Worm (Caenorhabditis elegans) whole organism, late embryonic: ENCODE data around the gene srh-269.

Source experiments
- C08G9.2 ChIP-seq: sonication (generic microtip); optimal IDR thresholded peaks from 2 replicates; lab custom pipeline; 2016; ENCODE audit warnings: mild to moderate bottlenecking, missing genetic modification characterization, moderate library complexity, missing compliant biosample characterization
- F13H6.1 ChIP-seq: sonication (generic microtip); optimal IDR thresholded peaks from 2 replicates; lab custom pipeline; 2016; ENCODE audit warnings: missing genetic modification characterization, missing compliant biosample characterization
- K09A11.1 ChIP-seq: sonication (generic microtip); optimal IDR thresholded peaks from 2 replicates; lab custom pipeline; 2017; ENCODE audit warnings: antibody characterized with exemption, mild to moderate bottlenecking, missing genetic modification characterization, missing compliant biosample characterization; ENCODE audit not compliant: insufficient read depth
- Y22D7AL.16 ChIP-seq: sonication (generic microtip); optimal IDR thresholded peaks from 2 replicates; lab custom pipeline; 2016; ENCODE audit warnings: missing genetic modification characterization, missing compliant biosample characterization
- ahr-1 ChIP-seq: sonication (generic microtip); optimal IDR thresholded peaks from 2 replicates; lab custom pipeline; 2016; ENCODE audit warnings: missing genetic modification characterization, missing compliant biosample characterization
- ceh-14 ChIP-seq: sonication (generic microtip); optimal IDR thresholded peaks from 2 replicates; lab custom pipeline; 2016; ENCODE audit warnings: missing genotype, missing genetic modification characterization, missing compliant biosample characterization
- ceh-45 ChIP-seq: fragments of 200-800 bp; sonication (Bioruptor generic); IDR thresholded peaks from 2 replicates; pipeline ENCODE4 v1.3.6; 2022; ENCODE audit warnings: missing genetic modification reagents, missing genetic modification characterization, missing compliant biosample characterization
- ceh-48 ChIP-seq: sonication (generic microtip); optimal IDR thresholded peaks from 2 replicates; lab custom pipeline; 2016; ENCODE audit warnings: missing genetic modification characterization, inconsistent platforms, missing compliant biosample characterization
- ceh-6 ChIP-seq: fragments of 200-800 bp; sonication (Bioruptor generic); optimal IDR thresholded peaks from 2 replicates; lab custom pipeline; 2018; ENCODE audit warnings: mild to moderate bottlenecking, missing genetic modification characterization, missing compliant biosample characterization
- che-1 ChIP-seq: sonication (generic microtip); optimal IDR thresholded peaks from 2 replicates; lab custom pipeline; 2016; ENCODE audit warnings: mild to moderate bottlenecking, missing genetic modification characterization, missing compliant biosample characterization
- elt-2 ChIP-seq: sonication (generic microtip); optimal IDR thresholded peaks from 2 replicates; lab custom pipeline; 2016; ENCODE audit warnings: missing genetic modification reagents, missing genetic modification characterization, missing compliant biosample characterization
- fkh-10 ChIP-seq: fragments of 150-350 bp; optimal IDR thresholded peaks from 2 replicates; lab custom pipeline; 2014; ENCODE audit warnings: missing biosample characterization, missing genetic modification reagents, missing genetic modification characterization
- hlh-30 ChIP-seq: sonication (generic microtip); optimal IDR thresholded peaks from 2 replicates; lab custom pipeline; 2017; ENCODE audit warnings: antibody characterized with exemption, missing genetic modification characterization, missing compliant biosample characterization; ENCODE audit not compliant: insufficient read depth
- hlh-8 ChIP-seq: sonication (generic microtip); optimal IDR thresholded peaks from 2 replicates; lab custom pipeline; 2016; ENCODE audit warnings: missing genotype, missing genetic modification characterization, missing compliant biosample characterization
- lim-6 ChIP-seq: sonication (generic microtip); optimal IDR thresholded peaks from 2 replicates; lab custom pipeline; 2016; ENCODE audit warnings: missing genetic modification characterization, missing compliant biosample characterization
- nfya-1 ChIP-seq: sonication (generic microtip); optimal IDR thresholded peaks from 2 replicates; lab custom pipeline; 2017; ENCODE audit warnings: missing genetic modification characterization, mild to moderate bottlenecking, missing compliant biosample characterization, antibody characterized with exemption, moderate library complexity
- npax-4 ChIP-seq: sonication (generic microtip); optimal IDR thresholded peaks from 2 replicates; lab custom pipeline; 2016; ENCODE audit warnings: missing genetic modification characterization, missing compliant biosample characterization
- pag-3 ChIP-seq: sonication (generic microtip); optimal IDR thresholded peaks from 2 replicates; lab custom pipeline; 2016; ENCODE audit warnings: missing compliant biosample characterization, missing genetic modification characterization, borderline replicate concordance
- pat-9 ChIP-seq: fragments of 200-800 bp; sonication (Bioruptor generic); optimal IDR thresholded peaks from 2 replicates; lab custom pipeline; 2018; ENCODE audit warnings: mild to moderate bottlenecking, missing genetic modification characterization, moderate library complexity, missing compliant biosample characterization
- pha-2 ChIP-seq: sonication (generic microtip); optimal IDR thresholded peaks from 2 replicates; lab custom pipeline; 2017; ENCODE audit warnings: mild to moderate bottlenecking, missing genetic modification characterization, missing compliant biosample characterization
- pha-4 ChIP-seq: fragments of 150-350 bp; optimal IDR thresholded peaks from 2 replicates; lab custom pipeline; 2018; ENCODE audit warnings: missing biosample characterization, missing genetic modification reagents, missing genetic modification characterization
- pqm-1 ChIP-seq: sonication (generic microtip); optimal IDR thresholded peaks from 2 replicates; lab custom pipeline; 2016; ENCODE audit warnings: missing genetic modification characterization, missing compliant biosample characterization
- rnt-1 ChIP-seq: sonication (generic microtip); optimal IDR thresholded peaks from 2 replicates; lab custom pipeline; 2016; ENCODE audit warnings: missing genetic modification characterization, missing compliant biosample characterization
- sox-2 ChIP-seq: fragments of 200-800 bp; sonication (Bioruptor generic); IDR thresholded peaks from 2 replicates; pipeline ENCODE4 v1.3.6; 2022; ENCODE audit warnings: missing genetic modification reagents, missing genetic modification characterization, missing compliant biosample characterization
- sox-4 ChIP-seq: sonication (generic microtip); optimal IDR thresholded peaks from 2 replicates; lab custom pipeline; 2017; ENCODE audit warnings: mild to moderate bottlenecking, missing genetic modification characterization, inconsistent platforms, missing compliant biosample characterization
- syd-9 ChIP-seq: sonication (generic microtip); optimal IDR thresholded peaks from 2 replicates; lab custom pipeline; 2016; ENCODE audit warnings: mild to moderate bottlenecking, missing genetic modification characterization, moderate library complexity, missing compliant biosample characterization
- unc-3 ChIP-seq, 2 experiments: fragments of 200-800 bp in 1 of 2; sonication (Bioruptor generic) in 1 of 2; sonication (generic microtip) in 1 of 2; conservative IDR thresholded peaks in 1 of 2; optimal IDR thresholded peaks in 1 of 2; 2 replicates each; pipeline versions ENCODE4 v1.3.6 to Lab custom; 2016 to 2022; ENCODE audit warnings: missing compliant biosample characterization in 2 of 2, missing genetic modification characterization in 2 of 2, missing genetic modification reagents in 1 of 2
- unc-42 ChIP-seq: sonication (generic microtip); optimal IDR thresholded peaks from 2 replicates; lab custom pipeline; 2016; ENCODE audit warnings: missing genotype, missing genetic modification characterization, missing compliant biosample characterization
- unc-86 ChIP-seq: sonication (generic microtip); optimal IDR thresholded peaks from 2 replicates; lab custom pipeline; 2016; ENCODE audit warnings: missing genetic modification characterization, missing compliant biosample characterization
- zip-5 ChIP-seq: sonication (generic microtip); optimal IDR thresholded peaks from 2 replicates; lab custom pipeline; 2016; ENCODE audit warnings: missing genetic modification characterization, missing compliant biosample characterization

Gene srh-269

ce11 chrV:16600623-16601022 is 8.8 kb upstream of the srh-269 start, which contains the start of gene T03E6.9:
Gene T03E6.9, minus strand, starts transcription at chrV:16600723.
- TF ChIP-seq npax-4 (tag; lab: Kevin White, UChicago) (no peak), ceh-45 (GFP tag; lab: Robert Waterston, UW) (no peak), ceh-14 (tag; lab: Kevin White, UChicago) (no peak), F13H6.1 (tag; lab: Kevin White, UChicago) (no peak), fkh-10 (GFP tag; lab: Kevin White, UChicago) (no peak), lim-6 (tag; lab: Kevin White, UChicago) (no peak), Y22D7AL.16 (no peak), rnt-1 (no peak), pha-2 (tag; lab: Kevin White, UChicago) (no peak), C08G9.2 (tag; lab: Kevin White, UChicago) (no peak), pha-4 (tag; lab: Kevin White, UChicago) (no peak), hlh-30 (no peak), pqm-1 (tag; lab: Kevin White, UChicago) (no peak), che-1 (tag; lab: Kevin White, UChicago) (no peak)
- TF ChIP-seq, all 69 proteins: peak for 0

- TF ChIP-seq unc-86 (tag; lab: Kevin White, UChicago) = no peak
- no peak for TF ChIP-seq syd-9 (tag; lab: Kevin White, UChicago)
- peak; percentile 64 for TF ChIP-seq nfya-1 (tag; lab: Kevin White, UChicago)
These were observed 8.0 kb upstream of the srh-269 start for ce11 chrV:16599835-16600234.

ce11 chrV:16598437-16598836 is 6.6 kb upstream of the srh-269 start:
- TF ChIP-seq hlh-30 (peak; percentile 84), sox-4 (tag; lab: Kevin White, UChicago) (no peak), sox-2 (GFP tag; lab: Robert Waterston, UW) (no peak), unc-3 (GFP tag; conservative IDR thresholded peaks at IDR 0.05; lab: Robert Waterston, UW) (no peak), unc-3 (tag; optimal IDR thresholded peaks at IDR 0.05; lab: Kevin White, UChicago) (no peak), rnt-1 (peak; percentile 13), pat-9 (tag; lab: Kevin White, UChicago) (peak; percentile 5), hlh-8 (tag; lab: Kevin White, UChicago) (peak; percentile 28), K09A11.1 (tag; lab: Kevin White, UChicago) (no peak), unc-42 (tag; lab: Kevin White, UChicago) (no peak), pha-4 (tag; lab: Kevin White, UChicago) (no peak), npax-4 (tag; lab: Kevin White, UChicago) (no peak), ceh-48 (tag; lab: Kevin White, UChicago) (no peak), ahr-1 (tag; lab: Kevin White, UChicago) (no peak)
- TF ChIP-seq, all 69 proteins: peak for 4

ce11 chrV:16596102-16596501 is 4.3 kb upstream of the srh-269 start:
- no peak for TF ChIP-seq unc-42 (tag; lab: Kevin White, UChicago)
- no peak for TF ChIP-seq pag-3 (tag; lab: Kevin White, UChicago)
- no peak for TF ChIP-seq fkh-10 (GFP tag; lab: Kevin White, UChicago)
- TF ChIP-seq pha-4 (tag; lab: Kevin White, UChicago) = no peak
- no peak for TF ChIP-seq npax-4 (tag; lab: Kevin White, UChicago)
- TF ChIP-seq elt-2 = peak; percentile 50
- no peak for TF ChIP-seq ceh-6 (GFP tag; lab: Kevin White, UChicago)
- no peak for TF ChIP-seq zip-5 (tag; lab: Kevin White, UChicago)

- TF ChIP-seq ceh-14 (tag; lab: Kevin White, UChicago) = no peak
- peak; percentile 82 for TF ChIP-seq elt-2
These were observed 3.4 kb upstream of the srh-269 start, which contains the start of gene cpl-1 for ce11 chrV:16595140-16595791. Gene cpl-1, minus strand, starts transcription at chrV:16595346.
